Fruit fly (Drosophila melanogaster) whole organism, adult: ENCODE results near the gene CG16825.

Experiments
- CG11617 ChIP-seq: fragments of 200-800 bp; sonication (Bioruptor generic); optimal IDR thresholded peaks from 2 replicates; lab custom pipeline; 2017; ENCODE audit warnings: mild to moderate bottlenecking, missing biosample characterization, missing genetic modification reagents, missing genetic modification characterization
- CG12768 ChIP-seq: fragments of 200-800 bp; sonication (Bioruptor generic); optimal IDR thresholded peaks from 2 replicates; lab custom pipeline; 2017; ENCODE audit warnings: missing biosample characterization, missing genetic modification characterization, mild to moderate bottlenecking, moderate library complexity, missing genetic modification reagents
- CG14711 ChIP-seq: fragments of 200-800 bp; sonication (Bioruptor generic); optimal IDR thresholded peaks from 2 replicates; lab custom pipeline; 2018; ENCODE audit warnings: missing biosample characterization, mild to moderate bottlenecking, missing genetic modification characterization, moderate library complexity
- CG1620 ChIP-seq: fragments of 200-800 bp; sonication (Bioruptor generic); optimal IDR thresholded peaks from 2 replicates; lab custom pipeline; 2016; ENCODE audit warnings: missing biosample characterization, missing genetic modification characterization
- CG33017 ChIP-seq: fragments of 200-800 bp; sonication (Bioruptor generic); optimal IDR thresholded peaks from 2 replicates; lab custom pipeline; 2018; ENCODE audit warnings: missing biosample characterization, mild to moderate bottlenecking, missing genetic modification characterization, moderate library complexity
- CG5204 ChIP-seq: fragments of 200-800 bp; sonication (Bioruptor generic); optimal IDR thresholded peaks from 2 replicates; lab custom pipeline; 2016; ENCODE audit warnings: missing biosample characterization, missing genetic modification characterization
- CG7045 ChIP-seq: fragments of 200-800 bp; sonication (Bioruptor generic); optimal IDR thresholded peaks from 2 replicates; lab custom pipeline; 2017; ENCODE audit warnings: missing biosample characterization, mild to moderate bottlenecking, missing genetic modification characterization
- CG7101 ChIP-seq: fragments of 200-800 bp; sonication (Bioruptor generic); optimal IDR thresholded peaks from 2 replicates; lab custom pipeline; 2018; ENCODE audit warnings: missing biosample characterization, mild to moderate bottlenecking, missing genetic modification characterization, moderate library complexity
- Clk ChIP-seq: fragments of 200-800 bp; sonication (Bioruptor generic); optimal IDR thresholded peaks from 2 replicates; lab custom pipeline; 2017; ENCODE audit warnings: missing biosample characterization, missing genetic modification characterization
- Crg-1 ChIP-seq: fragments of 200-800 bp; sonication (Bioruptor generic); optimal IDR thresholded peaks from 2 replicates; lab custom pipeline; 2016; ENCODE audit warnings: missing biosample characterization, missing genetic modification characterization
- Hr96 ChIP-seq: fragments of 200-800 bp; sonication (Bioruptor generic); optimal IDR thresholded peaks from 2 replicates; lab custom pipeline; 2016; ENCODE audit warnings: missing biosample characterization, missing genetic modification characterization
- Mnt ChIP-seq: fragments of 200-800 bp; sonication (Bioruptor generic); optimal IDR thresholded peaks from 2 replicates; lab custom pipeline; 2016; ENCODE audit warnings: missing biosample characterization, mild to moderate bottlenecking, missing genetic modification characterization
- bab1 ChIP-seq: fragments of 200-800 bp; sonication (Bioruptor generic); optimal IDR thresholded peaks from 3 replicates; lab custom pipeline; 2019; ENCODE audit warnings: missing biosample characterization, mild to moderate bottlenecking, missing genetic modification characterization, moderate library complexity
- cic ChIP-seq: fragments of 200-800 bp; sonication (Bioruptor generic); optimal IDR thresholded peaks from 2 replicates; lab custom pipeline; 2017; ENCODE audit warnings: missing biosample characterization, mild to moderate bottlenecking, missing genetic modification characterization, moderate library complexity
- cnc ChIP-seq, 2 experiments: fragments of >200 bp; optimal IDR thresholded peaks; 2 replicates each; lab custom pipeline; 2017
- kay ChIP-seq: fragments of 200-800 bp; sonication (Bioruptor generic); peaks from one replicate; lab custom pipeline; 2016; ENCODE audit warnings: missing biosample characterization, missing genetic modification characterization, borderline replicate concordance
- ovo ChIP-seq: fragments of 200-800 bp; sonication (Bioruptor generic); optimal IDR thresholded peaks from 2 replicates; lab custom pipeline; 2016; ENCODE audit warnings: missing biosample characterization, missing genetic modification characterization
- pad ChIP-seq: fragments of 200-800 bp; sonication (Bioruptor generic); optimal IDR thresholded peaks from 3 replicates; lab custom pipeline; 2017; ENCODE audit warnings: missing biosample characterization, missing genetic modification characterization, mild to moderate bottlenecking, moderate library complexity, missing genetic modification reagents
- tj ChIP-seq: fragments of 200-800 bp; sonication (Bioruptor generic); optimal IDR thresholded peaks from 3 replicates; lab custom pipeline; 2017; ENCODE audit warnings: missing biosample characterization, mild to moderate bottlenecking, missing genetic modification characterization, moderate library complexity
- toe ChIP-seq: fragments of 200-800 bp; sonication (Bioruptor generic); optimal IDR thresholded peaks from 2 replicates; lab custom pipeline; 2016; ENCODE audit warnings: missing biosample characterization, missing genetic modification characterization

The CG16825 gene

dm6 chr2L:13268040-13268652 lies 36.4 kb upstream of the CG16825 start:
- TF ChIP-seq CG5204, result no peak
- TF ChIP-seq CG1620, result no peak
- no peak for TF ChIP-seq kay (GFP tag; lab: Kevin White, UChicago)
- no peak for TF ChIP-seq Hr96 (GFP tag; lab: Kevin White, UChicago)
- TF ChIP-seq CG33017 (tag; lab: Kevin White, UChicago), result no peak
- no peak for TF ChIP-seq bab1 (GFP tag; lab: Kevin White, UChicago)
- TF ChIP-seq tj (GFP tag; lab: Kevin White, UChicago), result no peak
- TF ChIP-seq Crg-1, result no peak

DNA sequence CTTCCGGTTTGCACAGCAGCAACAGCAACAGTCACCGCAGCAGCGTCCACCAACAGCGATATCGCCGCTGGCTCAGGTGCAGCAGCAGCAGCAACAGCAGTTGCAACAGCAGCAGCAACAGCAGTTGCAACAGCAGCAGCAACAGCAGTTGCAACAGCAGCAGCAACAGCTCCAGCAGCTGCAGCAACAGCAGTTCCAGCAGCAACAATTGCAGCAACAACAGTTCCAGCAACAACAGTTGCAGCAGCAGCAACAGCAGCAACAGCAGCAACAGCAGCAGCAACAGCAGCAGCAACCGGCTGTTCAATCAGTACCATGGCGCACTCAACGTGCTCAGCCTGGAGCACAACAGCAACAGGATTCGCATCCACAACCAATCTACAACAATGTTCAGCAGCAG lies 32.0 kb upstream of the CG16825 start:
- no peak for TF ChIP-seq cnc (optimal IDR thresholded peaks at IDR 0.05; lab: Kevin White, UChicago)
- TF ChIP-seq pad (GFP tag; lab: Kevin White, UChicago), result no peak
- TF ChIP-seq Crg-1, result no peak
- no peak for TF ChIP-seq toe (GFP tag; lab: Kevin White, UChicago)
- TF ChIP-seq CG7101 (tag; lab: Kevin White, UChicago), result no peak

DNA sequence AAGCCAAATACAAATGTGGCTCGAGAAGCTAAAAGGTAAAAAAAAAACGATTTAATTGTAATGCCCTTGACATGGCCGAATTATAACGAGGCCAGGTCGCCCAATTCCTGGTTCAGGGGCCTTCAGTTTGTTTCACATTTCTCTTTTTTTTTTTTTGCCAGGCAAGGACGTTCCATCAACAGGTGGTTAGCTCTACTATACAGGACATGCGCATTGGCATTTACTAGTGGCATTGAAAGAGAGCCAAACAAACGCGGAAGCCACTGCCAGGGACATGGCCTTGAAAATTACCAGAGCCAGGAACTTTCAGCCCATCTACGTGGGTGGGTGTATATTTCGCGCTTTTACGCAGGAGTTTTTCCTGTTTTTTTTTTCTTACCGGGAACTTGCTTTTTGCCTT lies 18.8 kb upstream of the CG16825 start:
- TF ChIP-seq bab1 (GFP tag; lab: Kevin White, UChicago), result no peak
- no peak for TF ChIP-seq cnc (optimal IDR thresholded peaks at IDR 0.05; lab: Kevin White, UChicago)
- no peak for TF ChIP-seq CG7045 (GFP tag; lab: Kevin White, UChicago)
- no peak for TF ChIP-seq CG5204
- no peak for TF ChIP-seq tj (GFP tag; lab: Kevin White, UChicago)
- no peak for TF ChIP-seq pad (GFP tag; lab: Kevin White, UChicago)
- TF ChIP-seq CG7101 (tag; lab: Kevin White, UChicago), result no peak
- no peak for TF ChIP-seq CG11617 (GFP tag; lab: Kevin White, UChicago)
- no peak for TF ChIP-seq CG1620
- no peak for TF ChIP-seq Hr96 (GFP tag; lab: Kevin White, UChicago)
- no peak for TF ChIP-seq Mnt (GFP tag; lab: Kevin White, UChicago)
- TF ChIP-seq cic, result no peak
- no peak for TF ChIP-seq CG12768 (GFP tag; lab: Kevin White, UChicago)
- TF ChIP-seq CG33017 (tag; lab: Kevin White, UChicago), result no peak
- no peak for TF ChIP-seq kay (GFP tag; lab: Kevin White, UChicago)
- no peak for TF ChIP-seq Clk (GFP tag; lab: Kevin White, UChicago)
- TF ChIP-seq ovo (GFP tag; lab: Kevin White, UChicago), result no peak
- no peak for TF ChIP-seq toe (GFP tag; lab: Kevin White, UChicago)
- TF ChIP-seq Crg-1, result no peak

dm6 chr2L:13286456-13286855 lies 18.1 kb upstream of the CG16825 start, which contains the start of the genes Drep4 and Uvrag:
TSS of gene Drep4 (minus strand) at chr2L:13286462.
TSS of gene Uvrag (plus strand) at chr2L:13286777.
- TF ChIP-seq CG11617 (GFP tag; lab: Kevin White, UChicago) (peak; percentile 77), ovo (GFP tag; lab: Kevin White, UChicago) (peak; percentile 61), bab1 (GFP tag; lab: Kevin White, UChicago) (peak; percentile 55), Crg-1 (peak; percentile 65), CG33017 (tag; lab: Kevin White, UChicago) (peak; percentile 55), Mnt (GFP tag; lab: Kevin White, UChicago) (peak; percentile 37), toe (GFP tag; lab: Kevin White, UChicago) (peak; percentile 55), CG5204 (peak; percentile 38), CG12768 (GFP tag; lab: Kevin White, UChicago) (peak; percentile 71), cic (peak; percentile 34), CG7045 (GFP tag; lab: Kevin White, UChicago) (peak; percentile 76), pad (GFP tag; lab: Kevin White, UChicago) (peak; percentile 70), Clk (GFP tag; lab: Kevin White, UChicago) (peak; percentile 44), CG1620 (peak; percentile 35), CG7101 (tag; lab: Kevin White, UChicago) (peak; percentile 87), tj (GFP tag; lab: Kevin White, UChicago) (peak; percentile 73), kay (GFP tag; lab: Kevin White, UChicago) (no peak), Hr96 (GFP tag; lab: Kevin White, UChicago) (no peak), cnc (optimal IDR thresholded peaks at IDR 0.05; lab: Kevin White, UChicago) (no peak), CG14711 (tag; lab: Kevin White, UChicago) (peak; percentile 80)

- TF ChIP-seq bab1 (GFP tag; lab: Kevin White, UChicago), result peak; percentile 19
- TF ChIP-seq CG5204, result peak; percentile 48
- peak; percentile 48 for TF ChIP-seq CG14711 (tag; lab: Kevin White, UChicago)
- no peak for TF ChIP-seq tj (GFP tag; lab: Kevin White, UChicago)
- TF ChIP-seq CG7101 (tag; lab: Kevin White, UChicago), result peak; percentile 42
- no peak for TF ChIP-seq ovo (GFP tag; lab: Kevin White, UChicago)
- peak; percentile 50 for TF ChIP-seq pad (GFP tag; lab: Kevin White, UChicago)
- TF ChIP-seq toe (GFP tag; lab: Kevin White, UChicago), result peak; percentile 40
Measured at dm6 chr2L:13289689-13290088, 14.9 kb upstream of the CG16825 start, which contains the start of gene CG31729. TSS of gene CG31729 (plus strand) at chr2L:13289997.
